Worm (Caenorhabditis elegans): ENCODE data around the gene dyf-4.

Gene dyf-4

DNA sequence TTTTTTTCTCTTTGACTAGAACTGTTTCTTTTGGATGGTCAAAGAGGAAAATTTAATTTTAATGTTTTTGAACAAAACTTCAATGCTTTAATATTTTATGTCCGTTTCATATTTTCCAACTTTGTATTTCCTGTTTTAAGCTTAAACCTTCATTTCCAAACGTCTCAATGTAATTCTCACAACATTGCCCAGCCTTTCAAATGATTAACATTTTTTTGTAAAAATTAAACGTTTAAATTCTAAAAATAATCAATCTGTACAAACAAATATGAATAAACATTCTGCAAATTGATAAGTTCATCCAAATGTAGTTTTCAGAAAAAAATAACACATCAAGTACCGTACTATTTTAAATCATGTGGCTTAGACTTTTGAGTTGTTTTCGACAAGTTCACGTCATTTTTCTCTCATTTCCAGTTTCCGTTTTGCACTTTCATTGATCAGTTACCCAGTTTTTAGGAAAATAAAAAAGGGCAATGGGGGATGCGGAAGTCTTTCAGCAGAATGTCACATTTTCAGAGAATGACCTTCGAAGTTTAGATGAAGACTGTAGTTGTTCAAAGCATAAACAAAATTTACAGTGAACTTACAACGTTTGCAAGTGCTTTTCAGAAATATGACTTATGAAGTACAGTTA is 17.3 kb upstream of the dyf-4 start:
- TF ChIP-seq lsy-2 (tag; optimal IDR thresholded peaks at IDR 0.05), result peak in 1 of 2 experiments; percentile 43
- TF ChIP-seq nhr-11 (tag; optimal IDR thresholded peaks at IDR 0.05), result peak; percentile 83
- peak; percentile 37 for TF ChIP-seq nhr-25 (tag; optimal IDR thresholded peaks at IDR 0.05)
- TF ChIP-seq nhr-21 (tag; optimal IDR thresholded peaks at IDR 0.05), result peak; percentile 60
- TF ChIP-seq blmp-1 (tag; optimal IDR thresholded peaks at IDR 0.05; ENCODE audit: insufficient read depth), result peak; percentile 48
- TF ChIP-seq F13H6.1 (tag; optimal IDR thresholded peaks at IDR 0.05), result no peak
- peak; percentile 45 for TF ChIP-seq fos-1 (tag; optimal IDR thresholded peaks at IDR 0.05)
- no peak for TF ChIP-seq peb-1 (tag; optimal IDR thresholded peaks at IDR 0.05)

DNA sequence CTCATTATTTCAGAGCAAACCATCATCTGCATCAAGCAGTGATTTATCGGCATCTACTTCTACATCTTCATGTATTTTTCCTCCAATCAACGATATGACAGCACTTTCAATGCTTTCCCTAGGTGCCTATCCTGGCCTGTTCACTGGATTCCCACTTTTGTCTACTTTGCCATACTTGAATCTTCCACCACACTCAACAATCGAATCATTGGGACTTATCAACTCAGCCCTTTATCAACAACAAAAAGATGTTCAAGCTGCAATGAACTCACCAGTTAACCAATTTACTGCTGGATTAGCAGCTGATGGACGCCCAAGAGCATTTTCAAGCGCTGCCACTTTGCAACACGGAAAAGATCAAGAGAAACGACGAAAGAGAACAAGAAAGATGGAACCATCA is 15.7 kb upstream of the dyf-4 start:
- TF ChIP-seq sma-9 (GFP tag; optimal IDR thresholded peaks at IDR 0.05) (no peak), sma-9 (tag; optimal IDR thresholded peaks at IDR 0.05) (no peak), nhr-6 (tag; optimal IDR thresholded peaks at IDR 0.05) (no peak), Y55F3AM.14 (GFP tag; optimal IDR thresholded peaks at IDR 0.05) (no peak), nhr-23 (tag; optimal IDR thresholded peaks at IDR 0.05) (no peak), lin-39 (tag; optimal IDR thresholded peaks at IDR 0.05) (no peak), mab-5 (tag; optimal IDR thresholded peaks at IDR 0.05) (no peak), gmeb-1 (tag; optimal IDR thresholded peaks at IDR 0.05) (no peak), ama-1 (optimal IDR thresholded peaks at IDR 0.05) (no peak), elt-1 (tag; optimal IDR thresholded peaks at IDR 0.05) (no peak), unc-62 (GFP tag; optimal IDR thresholded peaks at IDR 0.05) (no peak), fos-1 (tag; optimal IDR thresholded peaks at IDR 0.05) (no peak), R02D3.7 (tag; optimal IDR thresholded peaks at IDR 0.05) (no peak)

DNA sequence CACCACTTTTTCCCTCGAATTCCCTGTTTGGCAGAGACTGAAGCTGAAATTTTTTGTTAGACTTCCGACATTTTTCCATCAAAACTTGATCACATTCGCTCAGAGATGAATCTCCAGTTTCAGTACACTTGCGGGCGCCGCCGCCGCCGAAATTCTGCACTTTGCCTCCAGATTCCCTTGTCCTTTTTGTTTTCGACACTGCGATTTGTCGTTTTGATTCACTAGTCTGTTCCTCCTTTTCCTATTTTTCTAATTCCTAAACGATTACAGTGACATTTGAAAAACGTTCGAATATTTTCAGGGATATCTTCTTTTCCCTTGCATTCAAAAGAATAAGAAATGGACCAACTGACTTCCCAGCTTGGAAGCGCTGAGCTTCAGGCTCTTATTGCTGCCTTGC is 15.2 kb upstream of the dyf-4 start, which contains the start of gene F45D3.2:
F45D3.2 (plus strand) TSS at position 301 of the 400 bp plus-strand sequence.
- TF ChIP-seq ztf-1 (GFP tag; conservative IDR thresholded peaks at IDR 0.05) (no peak), F13H6.1 (tag; optimal IDR thresholded peaks at IDR 0.05) (no peak), unc-39 (tag; optimal IDR thresholded peaks at IDR 0.05) (no peak), skn-1 (tag; optimal IDR thresholded peaks at IDR 0.05) (no peak), ceh-16 (tag; optimal IDR thresholded peaks at IDR 0.05) (no peak), nhr-12 (tag; optimal IDR thresholded peaks at IDR 0.05) (no peak), elt-3 (tag; optimal IDR thresholded peaks at IDR 0.05) (no peak), C34F6.9 (tag; optimal IDR thresholded peaks at IDR 0.05) (no peak), blmp-1 (tag; optimal IDR thresholded peaks at IDR 0.05; ENCODE audit: insufficient read depth) (no peak), egl-27 (tag; optimal IDR thresholded peaks at IDR 0.05) (no peak), R02D3.7 (tag; optimal IDR thresholded peaks at IDR 0.05) (no peak), ceh-82 (tag; optimal IDR thresholded peaks at IDR 0.05) (no peak), lin-39 (tag; optimal IDR thresholded peaks at IDR 0.05) (no peak), lsy-2 (tag; optimal IDR thresholded peaks at IDR 0.05) (no peak), sma-3 (GFP tag; optimal IDR thresholded peaks at IDR 0.05) (no peak), ZK546.5 (tag; optimal IDR thresholded peaks at IDR 0.05) (no peak), peb-1 (tag; optimal IDR thresholded peaks at IDR 0.05) (no peak)

DNA sequence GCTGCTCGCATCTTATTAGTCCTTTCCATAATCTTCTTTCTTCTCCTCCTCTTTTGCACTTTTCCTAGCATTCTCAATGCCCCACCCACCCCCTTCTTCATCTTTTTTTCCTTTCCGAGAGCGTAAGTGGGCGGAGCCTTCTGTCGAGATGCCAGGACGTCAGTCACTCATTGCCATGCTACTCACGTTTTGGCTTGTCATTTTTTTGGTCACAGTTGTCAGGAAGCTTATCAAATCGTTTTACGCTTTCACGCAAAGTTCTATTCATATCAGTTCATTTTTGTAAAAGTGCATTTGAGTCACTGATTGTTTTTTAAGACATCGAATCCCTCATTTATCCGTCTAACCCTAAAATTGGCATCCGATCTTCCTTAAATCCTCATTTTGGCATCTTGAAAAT is 14.5 kb upstream of the dyf-4 start:
- peak; percentile 46 for TF ChIP-seq unc-62 (GFP tag; optimal IDR thresholded peaks at IDR 0.05)
- TF ChIP-seq snpc-4 (tag; optimal IDR thresholded peaks at IDR 0.05), result no peak
- TF ChIP-seq zag-1 (tag; optimal IDR thresholded peaks at IDR 0.05), result peak; percentile 8
- peak; percentile 92 for TF ChIP-seq fos-1 (tag; optimal IDR thresholded peaks at IDR 0.05)

DNA sequence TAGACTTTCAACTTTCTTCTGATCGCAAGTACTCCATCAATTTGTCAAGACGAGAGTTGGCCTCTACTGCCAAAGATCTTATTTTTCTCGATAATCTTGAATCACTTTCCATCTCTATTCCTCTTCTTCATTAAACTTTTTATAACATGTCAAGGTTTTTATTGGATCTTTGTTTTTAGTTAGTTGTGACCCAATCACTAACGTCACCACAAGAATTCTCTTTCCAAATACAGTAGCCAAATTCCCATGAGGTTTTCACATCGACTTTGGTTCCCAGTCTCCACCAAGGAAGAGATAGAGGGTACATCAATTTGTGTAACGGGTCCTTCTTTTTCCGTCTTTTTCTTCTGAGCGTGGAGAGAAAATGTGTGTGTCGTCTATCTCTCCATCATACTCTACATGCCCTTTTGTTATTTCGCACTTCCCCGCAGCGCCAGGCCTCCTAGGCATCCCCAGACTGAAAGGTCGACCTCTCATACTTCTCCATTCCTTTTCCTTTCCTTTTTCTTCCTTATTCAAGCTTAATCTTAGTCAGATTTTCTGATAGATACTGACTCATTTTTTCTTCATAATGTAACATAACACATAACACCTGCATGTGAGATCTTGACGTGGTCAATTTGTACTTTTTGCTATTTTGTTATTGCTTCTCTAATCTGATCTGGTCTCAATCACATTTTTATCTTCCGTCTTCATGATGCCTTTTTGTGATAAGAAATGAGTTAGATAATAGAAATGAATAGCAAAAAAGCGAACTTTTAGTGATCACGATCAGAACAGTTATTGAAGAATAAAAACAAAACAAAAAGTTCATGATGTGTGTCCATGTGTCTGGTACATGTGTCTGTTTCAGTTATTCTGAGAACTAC is 13.7 kb upstream of the dyf-4 start:
- TF ChIP-seq nhr-6 (tag; optimal IDR thresholded peaks at IDR 0.05) (no peak), unc-39 (tag; optimal IDR thresholded peaks at IDR 0.05) (no peak), fos-1 (tag; optimal IDR thresholded peaks at IDR 0.05) (peak; percentile 23), sma-9 (GFP tag; optimal IDR thresholded peaks at IDR 0.05) (peak; percentile 49), sma-9 (tag; optimal IDR thresholded peaks at IDR 0.05) (no peak), Y55F3AM.14 (GFP tag; optimal IDR thresholded peaks at IDR 0.05) (peak; percentile 20), ztf-11 (tag; optimal IDR thresholded peaks at IDR 0.05) (no peak), elt-1 (tag; optimal IDR thresholded peaks at IDR 0.05) (peak; percentile 56), gmeb-1 (tag; optimal IDR thresholded peaks at IDR 0.05) (no peak), nhr-129 (tag; optimal IDR thresholded peaks at IDR 0.05) (no peak), lsy-2 (tag; optimal IDR thresholded peaks at IDR 0.05) (peak in 1 of 2 experiments; percentile 44)

Measured in whole organism, L2 larva.